Fruit fly (Drosophila melanogaster): ENCODE measurements around the gene Sbds.

The Sbds gene

DNA sequence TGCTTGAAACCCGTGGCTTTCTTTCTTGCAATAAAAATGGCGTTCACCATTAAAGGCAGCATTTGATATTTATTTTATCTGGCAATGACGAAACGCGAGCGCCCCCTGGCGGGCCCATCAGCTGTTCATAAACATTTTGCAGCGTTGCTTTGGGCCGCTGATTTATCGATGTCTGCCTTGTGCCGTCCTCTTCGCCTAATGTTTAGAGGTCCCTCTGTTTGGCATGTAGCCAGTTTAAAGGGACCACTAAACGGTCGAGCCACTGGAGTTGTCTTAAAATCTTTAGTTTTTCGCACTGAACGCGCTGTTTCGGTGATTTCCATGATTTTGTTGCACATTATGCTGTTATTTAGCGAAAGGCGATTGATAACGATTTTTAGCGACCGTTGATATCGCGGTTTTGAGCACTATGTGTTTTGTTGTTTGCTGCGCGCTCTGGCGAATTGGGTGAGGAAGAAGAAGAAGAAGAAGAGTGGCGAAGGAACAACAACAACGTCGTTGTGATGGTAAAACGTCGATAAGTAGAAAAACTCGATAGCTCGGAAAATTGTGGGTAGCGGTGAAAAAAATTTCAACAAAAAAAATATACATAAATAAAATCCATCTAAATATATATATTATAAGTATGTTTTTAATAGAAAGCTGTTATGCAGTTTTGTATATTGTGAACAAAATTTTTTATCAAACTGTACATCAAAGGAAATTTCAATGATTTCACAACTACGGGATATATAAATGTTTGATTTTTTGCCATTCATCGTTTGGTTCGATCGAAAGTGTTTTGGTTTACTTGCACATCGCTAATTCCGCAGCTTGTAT is at the start of gene Sbds, which contains the start of gene velo:
TSS of gene Sbds (plus strand) at position 636 of the 819 bp plus-strand sequence.
TSS of gene velo (minus strand) at position 475 of the 819 bp plus-strand sequence.
- TF ChIP-seq CG17801 (GFP tag; optimal IDR thresholded peaks at IDR 0.05; ENCODE audit: partially characterized antibody): peak; percentile 42

DNA sequence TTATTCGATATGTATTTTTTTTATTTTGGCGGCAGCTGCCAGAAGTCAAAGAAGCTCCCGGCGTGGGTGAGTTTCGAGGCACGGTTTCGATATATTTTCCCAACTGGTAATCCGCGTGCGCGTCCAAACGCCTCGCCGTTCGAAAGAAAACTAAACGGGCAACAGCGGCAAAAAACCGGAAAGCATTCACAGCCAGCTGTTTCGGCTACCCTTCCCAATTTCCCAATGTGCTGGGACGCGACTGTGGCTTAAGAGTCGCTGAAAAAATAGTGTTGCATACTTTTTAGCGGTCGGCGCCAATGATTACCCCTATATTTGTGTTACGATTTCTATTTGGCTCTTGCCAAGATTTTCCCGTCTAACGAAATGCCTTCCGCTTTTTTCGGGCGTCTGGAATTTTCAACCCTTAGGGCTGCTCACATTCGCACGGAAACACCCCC is 49.3 kb upstream of the Sbds start, which contains the start of gene SP1173:
TSS of gene SP1173 (minus strand) at position 154 of the 440 bp plus-strand sequence.
- no peak for TF ChIP-seq CG17801 (GFP tag; optimal IDR thresholded peaks at IDR 0.05; ENCODE audit: partially characterized antibody)

DNA sequence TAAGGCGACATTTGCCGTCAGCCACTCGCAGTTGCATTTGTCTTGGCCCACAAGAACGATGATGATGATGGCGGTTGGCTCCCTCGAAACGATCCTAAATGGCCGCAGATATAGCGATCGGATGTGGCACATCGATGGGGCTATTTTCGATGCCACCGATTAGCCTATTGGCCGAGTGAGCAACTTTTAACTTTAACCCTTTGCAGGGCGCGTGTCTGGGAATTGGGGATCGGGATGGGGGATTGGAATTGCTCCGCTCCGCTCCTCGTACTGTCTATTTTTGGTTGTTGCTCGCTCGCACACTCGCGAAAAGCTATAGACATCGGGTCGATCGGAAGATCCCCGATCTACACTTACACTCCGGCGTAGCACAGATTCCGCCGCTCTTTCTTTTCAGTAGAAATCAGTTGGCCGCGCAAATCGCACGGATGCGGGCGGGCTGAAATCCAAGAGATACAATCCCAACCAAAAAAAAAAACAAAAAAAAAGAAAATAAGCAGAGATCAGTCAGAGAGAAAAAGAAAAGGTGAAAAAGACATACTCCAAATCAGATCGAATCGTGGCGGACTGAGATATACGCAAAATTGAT is 48.2 kb upstream of the Sbds start, which contains the start of gene CG8519:
TSS of gene CG8519 (plus strand) at position 393 of the 589 bp plus-strand sequence.
- TF ChIP-seq CG17801 (GFP tag; optimal IDR thresholded peaks at IDR 0.05; ENCODE audit: partially characterized antibody): no peak

dm6 chr3L:6705865-6706264 is 46.8 kb upstream of the Sbds start:
- no peak for TF ChIP-seq CG17801 (GFP tag; optimal IDR thresholded peaks at IDR 0.05; ENCODE audit: partially characterized antibody)

DNA sequence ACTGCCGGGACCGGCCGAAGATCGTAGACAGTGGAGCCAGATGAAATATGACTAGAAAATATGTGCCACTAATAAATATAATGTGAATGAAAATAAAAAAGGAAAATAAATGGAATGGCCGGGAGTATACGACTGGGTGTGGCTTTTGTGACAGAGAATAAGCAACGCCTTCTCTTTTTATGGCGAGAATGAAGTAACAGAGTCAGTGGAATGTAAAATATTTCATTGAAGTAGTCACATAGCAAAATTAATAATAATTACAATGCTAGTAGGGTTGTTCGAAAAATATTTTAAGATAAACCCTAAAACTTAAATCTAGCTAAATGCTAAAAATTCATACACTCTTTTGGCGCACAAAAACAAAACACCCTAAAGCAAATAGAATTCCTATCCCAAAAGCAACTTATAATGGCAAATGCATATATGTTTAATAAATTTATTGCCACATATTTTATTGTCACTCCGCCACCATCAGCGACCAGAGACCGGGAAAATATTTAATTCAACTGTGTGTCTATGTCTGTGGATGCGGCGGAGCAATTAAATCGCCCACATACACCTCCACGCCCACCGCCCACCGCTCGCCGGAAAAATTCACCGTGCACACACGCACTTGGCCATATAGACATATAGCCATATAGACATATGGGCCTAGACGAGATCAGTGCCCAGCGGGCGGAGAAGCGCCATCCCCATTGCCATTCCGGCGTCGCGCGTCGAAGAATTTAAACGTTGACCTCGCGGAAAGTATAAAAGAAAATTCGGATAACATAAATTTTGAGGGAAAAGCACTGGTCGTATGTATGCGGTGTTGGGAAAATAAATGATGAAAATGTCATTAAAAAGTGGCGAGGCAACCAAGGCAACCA is 45.8 kb upstream of the Sbds start:
- TF ChIP-seq CG17801 (GFP tag; optimal IDR thresholded peaks at IDR 0.05; ENCODE audit: partially characterized antibody): no peak

dm6 chr3L:6708995-6709606 is 43.6 kb upstream of the Sbds start:
- peak; percentile 7 for TF ChIP-seq CG17801 (GFP tag; optimal IDR thresholded peaks at IDR 0.05; ENCODE audit: partially characterized antibody)

- TF ChIP-seq CG17801 (GFP tag; optimal IDR thresholded peaks at IDR 0.05; ENCODE audit: partially characterized antibody): no peak
Observed at dm6 chr3L:6719392-6719889, 33.3 kb upstream of the Sbds start, which contains the start of gene ple. Gene ple (minus strand): TSS chr3L:6719525.

dm6 chr3L:6723338-6723737 is 29.4 kb upstream of the Sbds start:
- TF ChIP-seq CG17801 (GFP tag; optimal IDR thresholded peaks at IDR 0.05; ENCODE audit: partially characterized antibody): no peak

DNA sequence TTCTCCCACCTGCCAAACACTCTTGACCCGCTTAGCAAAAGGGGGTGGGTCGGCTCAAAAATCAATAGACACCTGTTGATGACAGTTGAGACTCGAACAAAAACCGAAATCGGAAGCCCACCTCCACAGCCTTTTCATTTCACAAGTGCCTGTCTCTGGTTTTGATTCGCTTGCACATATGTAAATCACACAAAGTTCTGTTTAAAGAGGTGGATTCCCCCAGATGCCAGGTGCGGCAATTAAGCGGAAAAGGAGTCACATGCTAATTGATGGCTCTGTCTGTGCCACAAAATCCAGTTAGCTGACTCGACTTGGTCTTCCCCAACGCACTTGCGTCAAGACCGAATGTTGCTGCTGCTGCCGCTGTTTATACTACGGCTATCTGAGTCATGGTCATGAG is 28.2 kb upstream of the Sbds start:
- TF ChIP-seq CG17801 (GFP tag; optimal IDR thresholded peaks at IDR 0.05; ENCODE audit: partially characterized antibody): no peak

DNA sequence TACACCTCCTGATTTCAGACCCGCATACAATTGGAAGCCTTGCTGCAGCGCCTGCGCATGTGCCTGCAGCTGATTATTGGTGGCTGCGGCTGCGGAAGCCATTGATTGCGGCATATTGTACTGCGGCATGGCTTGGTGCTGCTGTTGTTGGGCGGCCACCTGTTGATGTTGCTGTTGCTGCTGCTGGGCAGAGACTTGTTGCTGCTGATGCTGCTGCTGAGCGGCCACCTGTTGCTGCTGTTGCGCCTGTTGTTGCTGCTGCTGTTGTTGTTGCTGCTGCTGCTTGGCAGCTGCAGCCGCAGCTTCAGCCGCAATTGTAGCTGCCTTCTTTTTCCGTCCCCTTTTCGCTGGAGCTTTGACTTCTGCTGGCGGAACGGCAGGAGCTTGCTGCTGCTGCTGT is 21.6 kb upstream of the Sbds start:
- no peak for TF ChIP-seq CG17801 (GFP tag; optimal IDR thresholded peaks at IDR 0.05; ENCODE audit: partially characterized antibody)

- no peak for TF ChIP-seq CG17801 (GFP tag; optimal IDR thresholded peaks at IDR 0.05; ENCODE audit: partially characterized antibody)
Observed at dm6 chr3L:6742110-6742718, 10.5 kb upstream of the Sbds start.

dm6 chr3L:6742974-6743345 is 9.8 kb upstream of the Sbds start, which contains the start of gene dikar:
Gene dikar (minus strand): TSS chr3L:6743164.
- TF ChIP-seq CG17801 (GFP tag; optimal IDR thresholded peaks at IDR 0.05; ENCODE audit: partially characterized antibody): no peak

DNA sequence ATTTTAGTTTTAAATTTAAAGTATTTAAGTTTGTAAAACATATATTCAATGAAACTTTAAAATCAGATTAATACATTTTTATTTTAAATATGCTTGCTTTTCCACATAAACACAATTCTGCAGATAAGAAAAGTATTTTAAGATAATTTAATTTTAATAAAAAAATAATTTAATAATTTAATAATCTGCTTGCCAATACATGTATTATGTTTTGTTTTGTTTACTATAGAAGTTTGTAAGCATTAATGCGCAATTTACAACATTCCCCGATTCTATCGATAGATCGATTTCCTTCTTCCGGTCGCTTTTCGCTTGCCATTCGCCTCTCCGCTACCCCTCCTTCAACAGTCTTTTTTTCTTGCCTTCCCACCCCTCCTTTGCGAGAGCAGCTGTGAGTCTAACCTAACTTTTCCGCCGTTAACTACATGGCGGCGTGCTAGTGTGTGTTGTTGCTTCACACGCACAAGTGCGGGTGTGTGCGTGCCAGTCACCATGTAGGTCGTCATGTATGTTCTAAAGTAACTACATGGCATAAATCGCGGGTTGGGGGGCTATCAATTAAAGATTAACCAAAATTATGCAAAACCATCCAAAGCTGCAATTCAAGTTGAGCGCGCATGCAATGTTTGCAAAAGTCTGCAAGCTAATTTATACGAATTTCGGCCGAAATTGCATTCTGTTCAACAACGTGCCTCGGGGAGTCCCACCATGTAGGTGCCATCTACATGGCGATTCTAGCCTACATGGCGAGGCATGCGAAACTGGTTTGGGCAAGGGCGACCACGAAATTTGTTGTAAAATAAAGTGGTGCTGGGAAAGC is 9.2 kb upstream of the Sbds start:
- TF ChIP-seq CG17801 (GFP tag; optimal IDR thresholded peaks at IDR 0.05; ENCODE audit: partially characterized antibody): peak; percentile 23

Data from ovary, adult (tissue).